Worm (Caenorhabditis elegans) whole organism, young adult: ENCODE results near the gene ZK154.6.

ENCODE experiments used
- C06A6.2 ChIP-seq: fragments of 200-800 bp; sonication (Bioruptor generic); conservative IDR thresholded peaks from 2 replicates; pipeline ENCODE4 v1.3.6; 2022; ENCODE audit warnings: missing genetic modification characterization, missing compliant biosample characterization
- C17E4.6 ChIP-seq: fragments of 200-800 bp; sonication (Bioruptor generic); IDR thresholded peaks from 2 replicates; pipeline ENCODE4 v1.3.6; 2022; ENCODE audit warnings: missing genetic modification reagents, missing genetic modification characterization, missing compliant biosample characterization
- Y53G8AR.9 ChIP-seq: fragments of 200-800 bp; sonication (Bioruptor generic); conservative IDR thresholded peaks from 2 replicates; pipeline ENCODE4 v1.3.6; 2022; ENCODE audit warnings: missing genetic modification reagents, missing genetic modification characterization, missing compliant biosample characterization
- Y56A3A.18 ChIP-seq: fragments of 200-800 bp; sonication (Bioruptor generic); IDR thresholded peaks from 2 replicates; pipeline ENCODE4 v1.3.6; 2022; ENCODE audit warnings: missing genetic modification reagents, missing genetic modification characterization, missing compliant biosample characterization
- Y79H2A.3 ChIP-seq: fragments of 200-800 bp; sonication (Bioruptor generic); conservative IDR thresholded peaks from 2 replicates; pipeline ENCODE4 v1.3.6; 2022; ENCODE audit warnings: missing genetic modification reagents, missing genetic modification characterization, missing compliant biosample characterization
- ZK185.1 ChIP-seq: sonication (generic microtip); optimal IDR thresholded peaks from 2 replicates; lab custom pipeline; 2016; ENCODE audit warnings: mild to moderate bottlenecking, missing genetic modification characterization, missing compliant biosample characterization; ENCODE audit not compliant: poor library complexity, severe bottlenecking
- akir-1 ChIP-seq: fragments of 200-800 bp; sonication (Bioruptor generic); optimal IDR thresholded peaks from 2 replicates; lab custom pipeline; 2018; ENCODE audit warnings: mild to moderate bottlenecking, missing genetic modification characterization, moderate library complexity, missing compliant biosample characterization
- ama-1 ChIP-seq, 3 experiments: fragments of 150-350 bp in 1 of 3; sonication (generic microtip) in 2 of 3; optimal IDR thresholded peaks; 2 replicates each; lab custom pipeline; 2014 to 2018; ENCODE audit warnings: missing biosample characterization in 2 of 3, missing genetic modification characterization in 2 of 3, missing genetic modification reagents in 2 of 3
- aptf-2 ChIP-seq: fragments of 200-800 bp; sonication (Bioruptor generic); conservative IDR thresholded peaks from 2 replicates; pipeline ENCODE4 v1.3.6; 2022; ENCODE audit warnings: missing genetic modification reagents, missing genetic modification characterization, missing compliant biosample characterization
- attf-5 ChIP-seq: fragments of 200-800 bp; sonication (Bioruptor generic); optimal IDR thresholded peaks from 2 replicates; lab custom pipeline; 2018; ENCODE audit warnings: mild to moderate bottlenecking, missing genetic modification characterization, missing compliant biosample characterization
- attf-6 ChIP-seq: fragments of 200-800 bp; sonication (Bioruptor generic); IDR thresholded peaks from 2 replicates; pipeline ENCODE4 v1.3.6; 2022; ENCODE audit warnings: missing genetic modification reagents, missing genetic modification characterization, missing compliant biosample characterization
- bed-2 ChIP-seq: fragments of 200-800 bp; sonication (Bioruptor generic); IDR thresholded peaks from 2 replicates; pipeline ENCODE4 v1.3.6; 2022; ENCODE audit warnings: missing genetic modification reagents, missing genetic modification characterization, missing compliant biosample characterization
- ccch-3 ChIP-seq: fragments of 200-800 bp; sonication (Bioruptor generic); optimal IDR thresholded peaks from 2 replicates; lab custom pipeline; 2018; ENCODE audit warnings: mild to moderate bottlenecking, missing genetic modification characterization, missing compliant biosample characterization
- cebp-2 ChIP-seq: fragments of 200-800 bp; sonication (Bioruptor generic); IDR thresholded peaks from 2 replicates; pipeline ENCODE4 v1.3.6; 2022; ENCODE audit warnings: missing genetic modification characterization, missing compliant biosample characterization
- ceh-100 ChIP-seq: fragments of 200-800 bp; sonication (Bioruptor generic); IDR thresholded peaks from 2 replicates; pipeline ENCODE4 v1.3.6; 2022; ENCODE audit warnings: missing genetic modification reagents, missing genetic modification characterization, missing compliant biosample characterization
- ceh-27 ChIP-seq: fragments of 200-800 bp; sonication (Bioruptor generic); optimal IDR thresholded peaks from 2 replicates; lab custom pipeline; 2018; ENCODE audit warnings: mild to moderate bottlenecking, missing genetic modification characterization, moderate library complexity, missing compliant biosample characterization
- ceh-79 ChIP-seq: sonication (generic microtip); optimal IDR thresholded peaks from 2 replicates; lab custom pipeline; 2017; ENCODE audit warnings: mild to moderate bottlenecking, missing genetic modification characterization, missing compliant biosample characterization
- ceh-91 ChIP-seq: fragments of 200-800 bp; sonication (Bioruptor generic); IDR thresholded peaks from 2 replicates; pipeline ENCODE4 v1.3.6; 2022; ENCODE audit warnings: missing genetic modification reagents, missing genetic modification characterization, missing compliant biosample characterization
- chd-7 ChIP-seq: sonication (generic microtip); optimal IDR thresholded peaks from 2 replicates; lab custom pipeline; 2016; ENCODE audit warnings: mild to moderate bottlenecking, missing genetic modification characterization, moderate library complexity, missing compliant biosample characterization
- dox-1 ChIP-seq: fragments of 200-800 bp; sonication (Bioruptor generic); IDR thresholded peaks from 2 replicates; pipeline ENCODE4 v1.3.6; 2022; ENCODE audit warnings: missing genetic modification reagents, missing genetic modification characterization, missing compliant biosample characterization
- efl-1 ChIP-seq: fragments of 150-350 bp; optimal IDR thresholded peaks from 2 replicates; lab custom pipeline; 2014; ENCODE audit warnings: missing biosample characterization, missing genetic modification reagents, missing genetic modification characterization
- hlh-12 ChIP-seq: sonication (generic microtip); optimal IDR thresholded peaks from 2 replicates; lab custom pipeline; 2016; ENCODE audit warnings: missing genetic modification characterization, missing compliant biosample characterization
- hlh-26 ChIP-seq: fragments of 200-800 bp; sonication (Bioruptor generic); conservative IDR thresholded peaks from 2 replicates; pipeline ENCODE4 v1.3.6; 2022; ENCODE audit warnings: missing genetic modification reagents, missing genetic modification characterization, missing compliant biosample characterization
- hmg-1.2 ChIP-seq: fragments of 200-800 bp; sonication (Bioruptor generic); IDR thresholded peaks from 2 replicates; pipeline ENCODE4 v1.3.6; 2022; ENCODE audit warnings: missing genetic modification reagents, missing genetic modification characterization, missing compliant biosample characterization
- lag-1 ChIP-seq: fragments of 200-800 bp; sonication (Bioruptor generic); IDR thresholded peaks from 2 replicates; pipeline ENCODE4 v1.3.6; 2022; ENCODE audit warnings: missing genetic modification reagents, missing genetic modification characterization, missing compliant biosample characterization
- let-607 ChIP-seq, 2 experiments: fragments of 200-800 bp in 1 of 2; sonication (Bioruptor generic) in 1 of 2; sonication (generic microtip) in 1 of 2; optimal IDR thresholded peaks; 2 replicates each; lab custom pipeline; 2016 to 2018; ENCODE audit warnings: mild to moderate bottlenecking in 2 of 2, missing compliant biosample characterization in 2 of 2, missing genetic modification characterization in 2 of 2, moderate library complexity in 2 of 2, missing genotype in 1 of 2
- lin-26 ChIP-seq: fragments of 200-800 bp; sonication (Bioruptor generic); IDR thresholded peaks from 2 replicates; pipeline ENCODE4 v1.3.6; 2022; ENCODE audit warnings: missing genetic modification reagents, missing genetic modification characterization, missing compliant biosample characterization
- lsl-1 ChIP-seq: fragments of 200-800 bp; sonication (Bioruptor generic); optimal IDR thresholded peaks from 2 replicates; lab custom pipeline; 2018; ENCODE audit warnings: mild to moderate bottlenecking, missing genetic modification characterization, moderate library complexity, missing compliant biosample characterization
- madf-10 ChIP-seq: sonication (generic microtip); optimal IDR thresholded peaks from 2 replicates; lab custom pipeline; 2016; ENCODE audit warnings: mild to moderate bottlenecking, missing genetic modification characterization, missing compliant biosample characterization
- madf-6 ChIP-seq: fragments of 200-800 bp; sonication (Bioruptor generic); IDR thresholded peaks from 2 replicates; pipeline ENCODE4 v1.3.6; 2022; ENCODE audit warnings: missing genetic modification reagents, missing genetic modification characterization, missing compliant biosample characterization
- mxl-1 ChIP-seq: sonication (generic microtip); optimal IDR thresholded peaks from 2 replicates; lab custom pipeline; 2016; ENCODE audit warnings: missing genetic modification characterization, missing compliant biosample characterization
- nfya-2 ChIP-seq: fragments of 200-800 bp; sonication (Bioruptor generic); IDR thresholded peaks from 2 replicates; pipeline ENCODE4 v1.3.6; 2022; ENCODE audit warnings: missing genetic modification reagents, missing genetic modification characterization, missing compliant biosample characterization
- nhr-120 ChIP-seq: fragments of 200-800 bp; sonication (Bioruptor generic); IDR thresholded peaks from 2 replicates; pipeline ENCODE4 v1.3.6; 2022; ENCODE audit warnings: missing genetic modification characterization, missing compliant biosample characterization
- nhr-179 ChIP-seq: sonication (generic microtip); optimal IDR thresholded peaks from 2 replicates; lab custom pipeline; 2016; ENCODE audit warnings: mild to moderate bottlenecking, missing genetic modification characterization, missing compliant biosample characterization
- nhr-27 ChIP-seq: fragments of 200-800 bp; sonication (Bioruptor generic); optimal IDR thresholded peaks from 2 replicates; lab custom pipeline; 2018; ENCODE audit warnings: mild to moderate bottlenecking, missing genetic modification characterization, moderate library complexity, missing compliant biosample characterization
- nhr-80 ChIP-seq: sonication (generic microtip); optimal IDR thresholded peaks from 2 replicates; lab custom pipeline; 2016; ENCODE audit warnings: missing genetic modification characterization, missing compliant biosample characterization
- pha-4 ChIP-seq: fragments of 150-350 bp; sonication (generic microtip); optimal IDR thresholded peaks from 2 replicates; lab custom pipeline; 2014; ENCODE audit warnings: missing biosample characterization, missing genetic modification reagents, missing genetic modification characterization
- rpc-1 ChIP-seq, 2 experiments: fragments of 150-350 bp in 1 of 2; sonication (generic microtip) in 1 of 2; optimal IDR thresholded peaks; 2 replicates each; lab custom pipeline; 2014 to 2018; ENCODE audit warnings: missing biosample characterization in 1 of 2, missing genetic modification characterization in 1 of 2, missing genetic modification reagents in 1 of 2, missing genotype in 1 of 2
- snpc-4 ChIP-seq, 5 experiments: fragments of 150-350 bp in 1 of 5; sonication (generic microtip) in 4 of 5; optimal IDR thresholded peaks; 2 replicates each; lab custom pipeline; 2014 to 2018; ENCODE audit warnings: missing genetic modification characterization in 5 of 5, missing biosample characterization in 3 of 5, antibody characterized with exemption in 2 of 5, mild to moderate bottlenecking in 2 of 5, missing compliant biosample characterization in 2 of 5, missing genotype in 2 of 5, moderate library complexity in 2 of 5, missing genetic modification reagents in 1 of 5
- unc-130 ChIP-seq: sonication (generic microtip); optimal IDR thresholded peaks from 2 replicates; lab custom pipeline; 2016; ENCODE audit warnings: missing genetic modification reagents, missing genetic modification characterization, missing compliant biosample characterization
- unc-62 ChIP-seq: fragments of 150-350 bp; optimal IDR thresholded peaks from 2 replicates; lab custom pipeline; 2014; ENCODE audit warnings: missing biosample characterization, missing genetic modification reagents, missing genetic modification characterization
- zfh-2 ChIP-seq: fragments of 200-800 bp; sonication (Bioruptor generic); conservative IDR thresholded peaks from 2 replicates; pipeline ENCODE4 v1.3.6; 2022; ENCODE audit warnings: missing genetic modification reagents, missing genetic modification characterization, missing compliant biosample characterization
- ztf-18 ChIP-seq: sonication (generic microtip); optimal IDR thresholded peaks from 2 replicates; lab custom pipeline; 2016; ENCODE audit warnings: missing genotype, mild to moderate bottlenecking, missing genetic modification characterization, missing compliant biosample characterization
- ztf-25 ChIP-seq: fragments of 200-800 bp; sonication (Bioruptor generic); IDR thresholded peaks from 2 replicates; pipeline ENCODE4 v1.3.6; 2022; ENCODE audit warnings: missing genetic modification reagents, missing genetic modification characterization, missing compliant biosample characterization
- ztf-28 ChIP-seq: fragments of 200-800 bp; sonication (Bioruptor generic); IDR thresholded peaks from 2 replicates; pipeline ENCODE4 v1.3.6; 2022; ENCODE audit warnings: missing genetic modification reagents, missing genetic modification characterization, missing compliant biosample characterization

ZK154.6 gene

DNA sequence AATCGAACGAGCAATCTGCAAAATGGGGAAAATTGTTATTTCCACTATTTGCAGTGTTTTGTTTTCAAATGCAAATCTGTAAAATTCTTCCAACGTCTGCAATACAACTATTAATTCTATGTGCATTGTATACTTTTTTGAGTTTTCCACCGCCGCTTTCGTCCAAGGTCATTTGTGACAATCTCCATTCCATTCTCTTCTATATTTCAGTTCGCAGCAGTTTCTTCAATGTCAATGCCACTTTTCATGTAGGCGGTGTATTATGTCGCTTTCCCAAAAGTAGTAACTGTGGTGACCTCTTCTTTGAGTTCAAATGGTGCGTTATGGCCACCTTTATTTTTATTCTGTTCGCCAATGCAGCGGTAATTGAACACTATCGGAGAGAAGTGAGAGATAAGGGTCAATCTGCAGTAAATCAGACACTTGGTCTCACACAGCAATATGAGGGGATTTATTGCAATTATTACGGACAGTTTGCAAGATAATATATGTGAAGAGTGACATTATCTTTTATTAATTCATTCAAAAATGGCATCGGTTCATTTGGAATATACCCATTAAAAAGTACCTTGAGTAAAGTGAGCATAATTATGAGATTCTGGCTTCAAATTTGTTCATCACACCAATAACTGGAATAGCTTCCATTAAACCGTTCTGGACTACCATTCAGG, 33.4 kb upstream of the ZK154.6 start:
- TF ChIP-seq ceh-79 (tag; lab: Kevin White, UChicago) (no peak), unc-62 (GFP tag; lab: Kevin White, UChicago) (peak; percentile 26), rpc-1 (optimal IDR thresholded peaks at IDR 0.05; lab: Kevin White, UChicago) (no peak), rpc-1 (tag; optimal IDR thresholded peaks at IDR 0.05; lab: Kevin White, UChicago) (no peak), chd-7 (tag; lab: Kevin White, UChicago) (no peak), ztf-25 (GFP tag; lab: Robert Waterston, UW) (no peak)

DNA sequence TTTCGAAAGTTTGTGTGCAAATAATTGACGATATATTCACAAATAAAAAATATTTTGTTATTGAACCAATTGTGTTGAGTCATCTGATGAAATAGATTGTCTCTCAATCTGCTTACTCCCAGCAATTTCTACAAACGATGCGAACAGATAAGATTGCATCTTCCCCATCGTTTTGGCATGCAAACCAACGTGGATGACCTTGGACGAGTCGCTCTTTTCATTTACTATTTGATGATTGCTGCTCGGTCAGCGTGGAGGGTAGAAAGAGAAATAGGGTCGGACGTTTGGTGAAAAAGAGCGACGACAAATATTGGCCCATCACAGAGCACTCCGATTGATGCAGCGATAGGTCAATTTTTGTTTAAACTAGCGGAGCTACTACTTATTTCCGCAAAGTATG, 32.3 kb upstream of the ZK154.6 start:
- TF ChIP-seq nhr-120 (GFP tag; lab: Robert Waterston, UW) (no peak), madf-6 (GFP tag; lab: Robert Waterston, UW) (no peak), Y53G8AR.9 (GFP tag; lab: Robert Waterston, UW) (no peak), attf-6 (GFP tag; lab: Robert Waterston, UW) (no peak), ztf-18 (tag; lab: Kevin White, UChicago) (no peak), unc-130 (no peak), hmg-1.2 (peak; percentile 5; the same call in 1 of the 2 replicates), ztf-28 (GFP tag; lab: Robert Waterston, UW) (no peak), lin-26 (GFP tag; lab: Robert Waterston, UW) (no peak), ccch-3 (no peak), lag-1 (GFP tag; lab: Robert Waterston, UW) (no peak), dox-1 (no peak), C17E4.6 (GFP tag; lab: Robert Waterston, UW) (no peak), let-607 (tag; optimal IDR thresholded peaks at IDR 0.05; lab: Kevin White, UChicago) (no peak), cebp-2 (GFP tag; lab: Robert Waterston, UW) (no peak), zfh-2 (GFP tag; lab: Robert Waterston, UW) (no peak), Y56A3A.18 (GFP tag; lab: Robert Waterston, UW) (no peak), pha-4 (tag; lab: Kevin White, UChicago) (no peak), ceh-100 (no peak), ZK185.1 (tag; lab: Kevin White, UChicago) (peak; percentile 7), efl-1 (GFP tag; lab: Kevin White, UChicago) (no peak), ama-1 (optimal IDR thresholded peaks at IDR 0.05; lab: Kevin White, UChicago) (no peak), ama-1 (GFP tag; optimal IDR thresholded peaks at IDR 0.05; lab: Kevin White, UChicago) (no peak), hlh-12 (no peak), hlh-26 (no peak), lsl-1 (GFP tag; lab: Kevin White, UChicago) (no peak), C06A6.2 (GFP tag; lab: Robert Waterston, UW) (0 out of 2 replicates have a peak, but pooled peaks have one; percentile 20), bed-2 (GFP tag; lab: Robert Waterston, UW) (no peak), snpc-4 (GFP tag; optimal IDR thresholded peaks at IDR 0.05; lab: Kevin White, UChicago) (no peak), snpc-4 (tag; optimal IDR thresholded peaks at IDR 0.05; lab: Kevin White, UChicago) (no peak), ceh-27 (GFP tag; lab: Kevin White, UChicago) (no peak), aptf-2 (GFP tag; lab: Robert Waterston, UW) (no peak), nhr-179 (tag; lab: Kevin White, UChicago) (no peak), Y79H2A.3 (GFP tag; lab: Robert Waterston, UW) (no peak), ceh-91 (GFP tag; lab: Robert Waterston, UW) (no peak), madf-10 (tag; lab: Kevin White, UChicago) (no peak), attf-5 (peak; percentile 20), mxl-1 (tag; lab: Kevin White, UChicago) (no peak), akir-1 (GFP tag; lab: Kevin White, UChicago) (no peak), nhr-27 (tag; lab: Kevin White, UChicago) (no peak), nfya-2 (GFP tag; lab: Robert Waterston, UW) (no peak), nhr-80 (tag; lab: Kevin White, UChicago) (peak; percentile 42)
- TF ChIP-seq, all 124 proteins: peak for 5
